Worm (Caenorhabditis elegans) whole organism, L1 larva: Measurements from ENCODE around the gene F19H6.6.
A peak's percentile ranks its signal among the peaks of the same experiment; 100 is the strongest.

Experiments used
- Y116A8C.19 ChIP-seq: sonication (generic microtip); optimal IDR thresholded peaks from 2 replicates; lab custom pipeline; 2016; ENCODE audit warnings: missing compliant biosample characterization, missing genetic modification characterization, borderline replicate concordance
- aha-1 ChIP-seq: fragments of 150-350 bp; optimal IDR thresholded peaks from 2 replicates; lab custom pipeline; 2014; ENCODE audit warnings: missing biosample characterization, missing genetic modification characterization
- alr-1 ChIP-seq: fragments of 200-800 bp; sonication (Bioruptor generic); optimal IDR thresholded peaks from 2 replicates; lab custom pipeline; 2018; ENCODE audit warnings: borderline replicate concordance, mild to moderate bottlenecking, missing genetic modification characterization, missing compliant biosample characterization
- aly-2 ChIP-seq: fragments of 150-350 bp; optimal IDR thresholded peaks from 2 replicates; lab custom pipeline; 2014; ENCODE audit warnings: missing biosample characterization, missing genetic modification characterization
- ama-1 ChIP-seq: fragments of 150-350 bp; optimal IDR thresholded peaks from 2 replicates; lab custom pipeline; 2014
- blmp-1 ChIP-seq: fragments of 150-350 bp; optimal IDR thresholded peaks from 2 replicates; lab custom pipeline; 2014; ENCODE audit warnings: missing biosample characterization, missing genetic modification characterization
- ceh-88 ChIP-seq: fragments of 200-800 bp; sonication (Bioruptor generic); IDR thresholded peaks from 2 replicates; pipeline ENCODE4 v1.3.6; 2022; ENCODE audit warnings: missing genetic modification characterization, missing compliant biosample characterization
- ceh-90 ChIP-seq: sonication (generic microtip); optimal IDR thresholded peaks from 2 replicates; lab custom pipeline; 2016; ENCODE audit warnings: missing genetic modification characterization, missing compliant biosample characterization
- ces-1 ChIP-seq: fragments of 150-350 bp; optimal IDR thresholded peaks from 2 replicates; lab custom pipeline; 2014; ENCODE audit warnings: missing biosample characterization, missing genetic modification reagents, missing genetic modification characterization
- dpl-1 ChIP-seq, 3 experiments: fragments of 150-350 bp in 2 of 3; sonication (generic microtip) in 1 of 3; optimal IDR thresholded peaks; 2 replicates each; lab custom pipeline; 2014 to 2017; ENCODE audit warnings: missing biosample characterization in 3 of 3, missing genetic modification characterization in 3 of 3, missing genetic modification reagents in 3 of 3
- efl-1 ChIP-seq, 4 experiments: fragments of 150-350 bp; optimal IDR thresholded peaks in 3 of 4; peaks in 1 of 4; 1 replicate in 1 of 4; 2 replicates in 3 of 4; lab custom pipeline; 2014; ENCODE audit warnings: missing biosample characterization in 2 of 4, missing genetic modification characterization in 2 of 4, missing genetic modification reagents in 2 of 4
- egl-13 ChIP-seq: sonication (generic microtip); optimal IDR thresholded peaks from 2 replicates; lab custom pipeline; 2016; ENCODE audit warnings: missing genotype, missing genetic modification reagents, missing genetic modification characterization, missing compliant biosample characterization
- egl-27 ChIP-seq, 2 experiments: fragments of 150-350 bp in 1 of 2; sonication (generic microtip); optimal IDR thresholded peaks; 3 replicates each; lab custom pipeline; 2017 to 2018; ENCODE audit warnings: missing biosample characterization in 2 of 2, missing genetic modification characterization in 2 of 2, missing genetic modification reagents in 2 of 2
- elt-2 ChIP-seq: sonication (generic microtip); optimal IDR thresholded peaks from 2 replicates; lab custom pipeline; 2016; ENCODE audit warnings: missing genetic modification characterization, mild to moderate bottlenecking, inconsistent platforms, missing compliant biosample characterization, missing genetic modification reagents
- elt-3 ChIP-seq, 6 experiments: fragments of 150-350 bp in 1 of 6; sonication (generic microtip); optimal IDR thresholded peaks; 2 replicates each; lab custom pipeline; 2017 to 2018; ENCODE audit warnings: missing biosample characterization in 6 of 6, missing genetic modification characterization in 6 of 6, inconsistent platforms in 1 of 6
- fkh-4 ChIP-seq: sonication (generic microtip); optimal IDR thresholded peaks from 2 replicates; lab custom pipeline; 2016; ENCODE audit warnings: missing compliant biosample characterization, missing genetic modification characterization, borderline replicate concordance
- fkh-8 ChIP-seq: sonication (generic microtip); optimal IDR thresholded peaks from 2 replicates; lab custom pipeline; 2016; ENCODE audit warnings: mild to moderate bottlenecking, missing genetic modification characterization, missing compliant biosample characterization
- fos-1 ChIP-seq: fragments of 150-350 bp; optimal IDR thresholded peaks from 2 replicates; lab custom pipeline; 2014; ENCODE audit warnings: missing biosample characterization, missing genetic modification characterization
- grh-1 ChIP-seq: fragments of 200-800 bp; sonication (Bioruptor generic); IDR thresholded peaks from 2 replicates; pipeline ENCODE4 v1.3.6; 2022; ENCODE audit warnings: missing genetic modification reagents, missing genetic modification characterization, missing compliant biosample characterization
- hlh-17 ChIP-seq: fragments of 200-800 bp; sonication (Bioruptor generic); optimal IDR thresholded peaks from 2 replicates; lab custom pipeline; 2018; ENCODE audit warnings: missing genetic modification characterization, mild to moderate bottlenecking, missing compliant biosample characterization, moderate library complexity, borderline replicate concordance
- hpl-2 ChIP-seq: fragments of 150-350 bp; optimal IDR thresholded peaks from 2 replicates; lab custom pipeline; 2014; ENCODE audit warnings: missing biosample characterization, missing genetic modification reagents, missing genetic modification characterization
- isw-1 ChIP-seq: fragments of 200-800 bp; sonication (Bioruptor generic); IDR thresholded peaks from 2 replicates; pipeline ENCODE4 v1.3.6; 2022; ENCODE audit warnings: missing genetic modification characterization, missing compliant biosample characterization
- lin-13 ChIP-seq: fragments of 150-350 bp; optimal IDR thresholded peaks from 2 replicates; lab custom pipeline; 2014; ENCODE audit warnings: missing biosample characterization, missing genetic modification reagents, missing genetic modification characterization
- lin-39 ChIP-seq: fragments of 150-350 bp; optimal IDR thresholded peaks from 2 replicates; lab custom pipeline; 2014; ENCODE audit warnings: missing biosample characterization, missing genetic modification reagents, missing genetic modification characterization
- lsy-2 ChIP-seq, 2 experiments: fragments of 150-350 bp; optimal IDR thresholded peaks; 2 replicates each; lab custom pipeline; 2014; ENCODE audit warnings: missing biosample characterization in 2 of 2, missing genetic modification characterization in 2 of 2
- mab-9 ChIP-seq: fragments of 200-800 bp; sonication (Bioruptor generic); IDR thresholded peaks from 2 replicates; pipeline ENCODE4 v1.3.6; 2022; ENCODE audit warnings: missing genetic modification reagents, missing genetic modification characterization, missing compliant biosample characterization
- mef-2 ChIP-seq: fragments of 150-350 bp; optimal IDR thresholded peaks from 2 replicates; lab custom pipeline; 2014; ENCODE audit warnings: missing biosample characterization, missing genetic modification characterization
- nhr-11 ChIP-seq: fragments of 150-350 bp; optimal IDR thresholded peaks from 2 replicates; lab custom pipeline; 2014; ENCODE audit warnings: missing biosample characterization, missing genetic modification characterization
- nhr-12 ChIP-seq: sonication (generic microtip); optimal IDR thresholded peaks from 2 replicates; lab custom pipeline; 2017; ENCODE audit warnings: missing biosample characterization, missing genetic modification characterization
- nhr-19 ChIP-seq: fragments of 200-800 bp; sonication (Bioruptor generic); conservative IDR thresholded peaks from 2 replicates; pipeline ENCODE4 v1.3.6; 2022; ENCODE audit warnings: missing genetic modification characterization, missing compliant biosample characterization
- nhr-20 ChIP-seq: sonication (generic microtip); optimal IDR thresholded peaks from 2 replicates; lab custom pipeline; 2016; ENCODE audit warnings: mild to moderate bottlenecking, missing genetic modification characterization, missing compliant biosample characterization
- nhr-237 ChIP-seq: fragments of 150-350 bp; optimal IDR thresholded peaks from 2 replicates; lab custom pipeline; 2014; ENCODE audit warnings: missing biosample characterization, missing genetic modification characterization
- nhr-28 ChIP-seq: fragments of 150-350 bp; optimal IDR thresholded peaks from 2 replicates; lab custom pipeline; 2014; ENCODE audit warnings: missing biosample characterization, missing genetic modification characterization
- nhr-71 ChIP-seq: sonication (generic microtip); optimal IDR thresholded peaks from 2 replicates; lab custom pipeline; 2016; ENCODE audit warnings: mild to moderate bottlenecking, missing genetic modification characterization, moderate library complexity, missing compliant biosample characterization
- nhr-77 ChIP-seq: fragments of 150-350 bp; optimal IDR thresholded peaks from 2 replicates; lab custom pipeline; 2014; ENCODE audit warnings: missing biosample characterization, missing genetic modification characterization
- nhr-84 ChIP-seq: sonication (generic microtip); optimal IDR thresholded peaks from 2 replicates; lab custom pipeline; 2017; ENCODE audit warnings: missing biosample characterization, missing genetic modification characterization
- nhr-85 ChIP-seq: sonication (generic microtip); peaks from one replicate; lab custom pipeline; 2016; ENCODE audit warnings: missing genetic modification characterization, inconsistent platforms, missing compliant biosample characterization
- nhr-90 ChIP-seq: sonication (generic microtip); optimal IDR thresholded peaks from 2 replicates; lab custom pipeline; 2016; ENCODE audit warnings: mild to moderate bottlenecking, missing genetic modification characterization, missing compliant biosample characterization; ENCODE audit not compliant: poor library complexity
- pag-3 ChIP-seq: sonication (generic microtip); optimal IDR thresholded peaks from 2 replicates; lab custom pipeline; 2017; ENCODE audit warnings: missing genetic modification characterization, mild to moderate bottlenecking, missing compliant biosample characterization, antibody characterized with exemption, borderline replicate concordance; ENCODE audit not compliant: insufficient read depth
- pax-3 ChIP-seq: fragments of 200-800 bp; sonication (Bioruptor generic); optimal IDR thresholded peaks from 2 replicates; lab custom pipeline; 2018; ENCODE audit warnings: mild to moderate bottlenecking, missing genetic modification characterization, moderate library complexity, missing compliant biosample characterization
- pqm-1 ChIP-seq: sonication (generic microtip); optimal IDR thresholded peaks from 3 replicates; lab custom pipeline; 2017; ENCODE audit warnings: missing biosample characterization, missing genetic modification characterization
- rnt-1 ChIP-seq: sonication (generic microtip); optimal IDR thresholded peaks from 2 replicates; lab custom pipeline; 2016; ENCODE audit warnings: mild to moderate bottlenecking, missing genetic modification characterization, moderate library complexity, missing compliant biosample characterization
- skn-1 ChIP-seq: fragments of 150-350 bp; optimal IDR thresholded peaks from 2 replicates; lab custom pipeline; 2014; ENCODE audit warnings: missing biosample characterization, missing genetic modification characterization
- snu-23 ChIP-seq: sonication (generic microtip); optimal IDR thresholded peaks from 2 replicates; lab custom pipeline; 2016; ENCODE audit warnings: missing genetic modification characterization, missing compliant biosample characterization
- sox-4 ChIP-seq: sonication (generic microtip); optimal IDR thresholded peaks from 2 replicates; lab custom pipeline; 2016; ENCODE audit warnings: missing genetic modification characterization, missing compliant biosample characterization
- sptf-1 ChIP-seq: fragments of 150-350 bp; optimal IDR thresholded peaks from 2 replicates; lab custom pipeline; 2014; ENCODE audit warnings: missing biosample characterization, missing genetic modification characterization
- swsn-7 ChIP-seq: sonication (generic microtip); optimal IDR thresholded peaks from 2 replicates; lab custom pipeline; 2016; ENCODE audit warnings: missing genetic modification characterization, missing compliant biosample characterization
- tbx-2 ChIP-seq: sonication (generic microtip); optimal IDR thresholded peaks from 2 replicates; lab custom pipeline; 2016; ENCODE audit warnings: missing genetic modification characterization, missing compliant biosample characterization
- unc-130 ChIP-seq: fragments of 150-350 bp; optimal IDR thresholded peaks from 2 replicates; lab custom pipeline; 2017; ENCODE audit warnings: missing biosample characterization, missing genetic modification characterization, inconsistent platforms
- unc-62 ChIP-seq: fragments of 150-350 bp; optimal IDR thresholded peaks from 2 replicates; lab custom pipeline; 2014; ENCODE audit warnings: missing biosample characterization, missing genetic modification reagents, missing genetic modification characterization
- unc-86 ChIP-seq: sonication (generic microtip); optimal IDR thresholded peaks from 2 replicates; lab custom pipeline; 2016; ENCODE audit warnings: missing genetic modification characterization, missing compliant biosample characterization
- unc-98 ChIP-seq: fragments of 200-800 bp; sonication (Bioruptor generic); IDR thresholded peaks from 2 replicates; pipeline ENCODE4 v1.3.6; 2022; ENCODE audit warnings: missing genetic modification characterization, missing compliant biosample characterization
- zag-1 ChIP-seq: fragments of 150-350 bp; optimal IDR thresholded peaks from 2 replicates; lab custom pipeline; 2014; ENCODE audit warnings: missing biosample characterization, missing genetic modification characterization
- ztf-4 ChIP-seq: fragments of 150-350 bp; optimal IDR thresholded peaks from 2 replicates; lab custom pipeline; 2014; ENCODE audit warnings: missing biosample characterization, missing genetic modification characterization

Gene F19H6.6

ce11 chrX:12347822-12348221 is 12.8 kb upstream of the F19H6.6 start (continued):
- TF ChIP-seq nhr-11 (tag; lab: Kevin White, UChicago) (no peak), nhr-20 (tag; lab: Kevin White, UChicago) (peak; percentile 57), swsn-7 (peak; percentile 22), lin-13 (GFP tag; lab: Kevin White, UChicago) (no peak), unc-130 (tag; lab: Kevin White, UChicago) (no peak), blmp-1 (no peak), mef-2 (no peak), nhr-237 (tag; lab: Kevin White, UChicago) (no peak), hlh-17 (GFP tag; lab: Kevin White, UChicago) (no peak), pqm-1 (tag; lab: Kevin White, UChicago) (no peak), hpl-2 (no peak), fos-1 (tag; lab: Kevin White, UChicago) (peak; percentile 6), elt-3 (tag; optimal IDR thresholded peaks at IDR 0.05; lab: Kevin White, UChicago) (peak in 2 of 6 experiments; percentile 42 to 54), ceh-90 (no peak), ces-1 (no peak), unc-86 (tag; lab: Kevin White, UChicago) (no peak), nhr-90 (tag; lab: Kevin White, UChicago) (peak; percentile 58), egl-13 (tag; lab: Kevin White, UChicago) (no peak), unc-98 (GFP tag; lab: Robert Waterston, UW) (no peak), tbx-2 (tag; lab: Kevin White, UChicago) (peak; percentile 6), aha-1 (tag; lab: Kevin White, UChicago) (no peak), nhr-28 (tag; lab: Kevin White, UChicago) (no peak), ama-1 (lab: Kevin White, UChicago) (no peak), nhr-71 (tag; lab: Kevin White, UChicago) (peak; percentile 54), elt-2 (tag; lab: Kevin White, UChicago) (no peak), skn-1 (tag; lab: Kevin White, UChicago) (no peak), lsy-2 (tag; optimal IDR thresholded peaks at IDR 0.05; lab: Kevin White, UChicago) (no peak), fkh-8 (no peak), isw-1 (GFP tag; lab: Robert Waterston, UW) (no peak), nhr-85 (tag; lab: Kevin White, UChicago) (peak; percentile 80), pag-3 (tag; lab: Kevin White, UChicago) (no peak), rnt-1 (tag; lab: Kevin White, UChicago) (peak; percentile 65), pax-3 (tag; lab: Kevin White, UChicago) (no peak), fkh-4 (tag; lab: Kevin White, UChicago) (no peak), nhr-12 (tag; lab: Kevin White, UChicago) (no peak), egl-27 (tag; optimal IDR thresholded peaks at IDR 0.05; lab: Kevin White, UChicago) (no peak), nhr-84 (no peak), nhr-19 (peak; percentile 69), ceh-88 (GFP tag; lab: Robert Waterston, UW) (no peak), snu-23 (peak; percentile 72), alr-1 (tag; lab: Kevin White, UChicago) (no peak), zag-1 (tag; lab: Kevin White, UChicago) (no peak), grh-1 (GFP tag; lab: Robert Waterston, UW) (no peak; the same call in 1 of the 2 replicates), Y116A8C.19 (tag; lab: Kevin White, UChicago) (no peak), unc-62 (GFP tag; lab: Kevin White, UChicago) (no peak), nhr-77 (peak; percentile 5), dpl-1 (GFP tag; optimal IDR thresholded peaks at IDR 0.05; lab: Kevin White, UChicago) (no peak), efl-1 (optimal IDR thresholded peaks at IDR 0.05; lab: Kevin White, UChicago) (no peak), efl-1 (GFP tag; optimal IDR thresholded peaks at IDR 0.05 in 1 of 2; lab: Kevin White, UChicago) (peak in 1 of 2 experiments; percentile 76), mab-9 (GFP tag; lab: Robert Waterston, UW) (no peak), lin-39 (tag; lab: Kevin White, UChicago) (no peak), sox-4 (tag; lab: Kevin White, UChicago) (no peak), ztf-4 (no peak), aly-2 (no peak), sptf-1 (tag; lab: Kevin White, UChicago) (no peak)
